Worm (Caenorhabditis elegans): ENCODE measurements around the gene dod-19.

DNA sequence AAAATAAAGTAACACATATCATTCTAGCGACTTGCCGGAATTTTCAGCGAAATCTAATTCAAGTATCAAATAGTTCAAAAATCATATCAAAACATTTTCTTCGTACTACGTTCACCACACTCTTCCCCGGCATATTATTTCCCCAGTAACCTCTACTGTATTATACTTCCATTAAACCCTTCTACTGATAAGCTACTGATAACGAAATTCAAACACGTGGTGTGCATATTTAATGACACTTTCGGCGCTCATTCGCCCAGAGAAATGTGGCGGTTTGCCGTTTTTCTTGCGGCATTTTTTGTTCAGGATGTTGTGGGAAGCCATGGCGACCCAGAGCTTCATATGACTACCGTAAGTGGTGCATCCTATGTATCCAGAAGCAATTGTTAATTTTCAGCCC, 29.1 kb downstream of the dod-19 start, which contains the start of gene lipl-5:
- TF ChIP-seq cog-1 (tag; optimal IDR thresholded peaks at IDR 0.05) (no peak), T22C8.4 (GFP tag; IDR thresholded peaks at IDR 0.05) (no peak)

Measured in whole organism, midembryonic.